ENCODE assay signal across 3 fruit fly cellular contexts in genomic region chr3R:27091106-27091505, dm6.
TF ChIP-seq lines count a peak whose summit lies in the region.

Cpr97Eb (minus strand) TSS chr3R:27091130.

- TF ChIP-seq CTCF in whole organism, embryonic (GFP tag; optimal IDR thresholded peaks at IDR 0.05; lab: Kevin White, UChicago): no peak

TF ChIP-seq in whole organism, embryonic, 481 proteins besides CTCF, POLR2A, EP300 and RAD21:
- TF ChIP-seq CG10274 (GFP tag; optimal IDR thresholded peaks at IDR 0.05; lab: Kevin White, UChicago) (no peak), twi (tag; optimal IDR thresholded peaks at IDR 0.05; lab: Kevin White, UChicago) (no peak), CG15601 (tag; optimal IDR thresholded peaks at IDR 0.05; lab: Kevin White, UChicago) (no peak), zf30C (GFP tag; optimal IDR thresholded peaks at IDR 0.05; lab: Kevin White, UChicago) (no peak), Blimp-1 (GFP tag; optimal IDR thresholded peaks at IDR 0.05; lab: Kevin White, UChicago) (peak; percentile 87), C15 (GFP tag; IDR thresholded peaks at IDR 0.05; lab: Robert Waterston, UW) (no peak), CG4404 (GFP tag; IDR thresholded peaks at IDR 0.05; lab: Robert Waterston, UW) (no peak), abd-A (tag; optimal IDR thresholded peaks at IDR 0.05; lab: Kevin White, UChicago) (no peak), chinmo (GFP tag; IDR thresholded peaks at IDR 0.05; lab: Robert Waterston, UW; ENCODE audit: partially characterized antibody) (0 out of 4 replicates have a peak, but pooled peaks have one; percentile 6), Deaf1 (tag; optimal IDR thresholded peaks at IDR 0.05; lab: Kevin White, UChicago) (peak; percentile 68), Gsc (GFP tag; IDR thresholded peaks at IDR 0.05; lab: Robert Waterston, UW) (no peak), pzg (GFP tag; optimal IDR thresholded peaks at IDR 0.05; lab: Kevin White, UChicago) (no peak)

TF ChIP-seq in whole organism, prepupa, 60 proteins besides CTCF, POLR2A, EP300 and RAD21:
- peak; percentile 18 for TF ChIP-seq Eip78C (GFP tag; lab: Kevin White, UChicago)
- peak; percentile 54; the same call in 2 of the 3 replicates for TF ChIP-seq CG6163 (GFP tag; IDR thresholded peaks at IDR 0.05; lab: Robert Waterston, UW)
- no peak for TF ChIP-seq vri (GFP tag; optimal IDR thresholded peaks at IDR 0.05; lab: Kevin White, UChicago)
- no peak for TF ChIP-seq OdsH (GFP tag; optimal IDR thresholded peaks at IDR 0.05; lab: Kevin White, UChicago)
- TF ChIP-seq eg (GFP tag; IDR thresholded peaks at IDR 0.05; lab: Robert Waterston, UW): 0 out of 3 replicates have a peak, but pooled peaks have one; percentile 21
- peak in 1 of 2 experiments; percentile 43 for TF ChIP-seq ss (GFP tag; optimal IDR thresholded peaks at IDR 0.05; lab: Kevin White, UChicago)
- no peak for TF ChIP-seq CG8632 (GFP tag; optimal IDR thresholded peaks at IDR 0.05; lab: Kevin White, UChicago)
- peak; percentile 42 for TF ChIP-seq Eip75B (GFP tag; optimal IDR thresholded peaks at IDR 0.05; lab: Kevin White, UChicago)
- TF ChIP-seq salr (GFP tag; optimal IDR thresholded peaks at IDR 0.05; lab: Kevin White, UChicago): no peak
- peak; percentile 25 for TF ChIP-seq Lpt (GFP tag; optimal IDR thresholded peaks at IDR 0.05; lab: Kevin White, UChicago)
- no peak for TF ChIP-seq spab (GFP tag; optimal IDR thresholded peaks at IDR 0.05; lab: Kevin White, UChicago)
- TF ChIP-seq Blimp-1 (GFP tag; optimal IDR thresholded peaks at IDR 0.05; lab: Kevin White, UChicago): peak; percentile 84
- TF ChIP-seq CG34406 (GFP tag; optimal IDR thresholded peaks at IDR 0.05; lab: Kevin White, UChicago): no peak
TF ChIP-seq in whole organism, prepupa: peak in this region for 7.

TF ChIP-seq in whole organism, pupa, 21 proteins besides CTCF, POLR2A, EP300 and RAD21:
- no peak for TF ChIP-seq CG15710 (tag; optimal IDR thresholded peaks at IDR 0.05; lab: Kevin White, UChicago)
- TF ChIP-seq Snoo (tag; optimal IDR thresholded peaks at IDR 0.05; lab: Kevin White, UChicago): no peak
- TF ChIP-seq CG32121 (GFP tag; IDR thresholded peaks at IDR 0.05; lab: Robert Waterston, UW): 0 out of 2 replicates have a peak, but pooled peaks have one; percentile 40
- TF ChIP-seq Ets98B (GFP tag; IDR thresholded peaks at IDR 0.05; lab: Robert Waterston, UW): 0 out of 2 replicates have a peak, but pooled peaks have one; percentile 24
- no peak for TF ChIP-seq rn (GFP tag; IDR thresholded peaks at IDR 0.05; lab: Robert Waterston, UW)
- TF ChIP-seq CG17806 (tag; optimal IDR thresholded peaks at IDR 0.05; lab: Kevin White, UChicago): no peak
- no peak for TF ChIP-seq CG12605 (GFP tag; IDR thresholded peaks at IDR 0.05; lab: Robert Waterston, UW)
- no peak for TF ChIP-seq gl (tag; optimal IDR thresholded peaks at IDR 0.05; lab: Kevin White, UChicago)
- TF ChIP-seq CG34367 (tag; optimal IDR thresholded peaks at IDR 0.05; lab: Kevin White, UChicago): no peak
- TF ChIP-seq CG8159 (tag; optimal IDR thresholded peaks at IDR 0.05; lab: Kevin White, UChicago): no peak
- no peak for TF ChIP-seq CG10348 (GFP tag; IDR thresholded peaks at IDR 0.05; lab: Robert Waterston, UW)
- no peak for TF ChIP-seq CG14655 (GFP tag; optimal IDR thresholded peaks at IDR 0.05; lab: Kevin White, UChicago)
- TF ChIP-seq EcR (GFP tag; optimal IDR thresholded peaks at IDR 0.05; lab: Kevin White, UChicago): peak; percentile 44
- TF ChIP-seq Pif1B (GFP tag; optimal IDR thresholded peaks at IDR 0.05; lab: Kevin White, UChicago): no peak
- no peak for TF ChIP-seq CG8301 (tag; optimal IDR thresholded peaks at IDR 0.05; lab: Kevin White, UChicago)
- no peak for TF ChIP-seq Pif1A (GFP tag; optimal IDR thresholded peaks at IDR 0.05; lab: Kevin White, UChicago)
- TF ChIP-seq CG13204 (GFP tag; optimal IDR thresholded peaks at IDR 0.05; lab: Kevin White, UChicago): no peak
- TF ChIP-seq CG4496 (GFP tag; IDR thresholded peaks at IDR 0.05; lab: Robert Waterston, UW): peak; percentile 15; the same call in 1 of the 3 replicates

Comparison
In these comparisons a context has a peak if more than half of its experiments do, and no peak if none do; other contexts are left out.
1. Of the 7 proteins assayed by ChIP-seq in both whole organism, embryonic and whole organism, prepupa: peak only in whole organism, embryonic: none; only in whole organism, prepupa: Lpt; in both: Blimp-1; in neither: 5.